Fruit fly (Drosophila melanogaster) whole organism, prepupa: Measurements from ENCODE around the gene Cf2.

Experiments
- Blimp-1 ChIP-seq: fragments of 200-800 bp; sonication (Bioruptor generic); optimal IDR thresholded peaks from 3 replicates; lab custom pipeline; 2017; ENCODE audit warnings: missing biosample characterization, missing genetic modification characterization, mild to moderate bottlenecking, moderate library complexity, missing genetic modification reagents
- CG10631 ChIP-seq: fragments of 200-800 bp; sonication (Bioruptor generic); optimal IDR thresholded peaks from 2 replicates; lab custom pipeline; 2016; ENCODE audit warnings: missing biosample characterization, missing genetic modification characterization
- CG11762 ChIP-seq: fragments of 200-800 bp; sonication (Bioruptor generic); optimal IDR thresholded peaks from 3 replicates; lab custom pipeline; 2016; ENCODE audit warnings: missing biosample characterization, missing genetic modification characterization; ENCODE audit not compliant: insufficient read depth
- CG1621 ChIP-seq: fragments of 200-800 bp; sonication (Bioruptor generic); optimal IDR thresholded peaks from 3 replicates; lab custom pipeline; 2018; ENCODE audit warnings: missing biosample characterization, mild to moderate bottlenecking, missing genetic modification characterization
- CG32006 ChIP-seq: fragments of 200-800 bp; sonication (Bioruptor generic); optimal IDR thresholded peaks from 3 replicates; lab custom pipeline; 2017; ENCODE audit warnings: missing biosample characterization, mild to moderate bottlenecking, missing genetic modification characterization
- CG34406 ChIP-seq: fragments of 200-800 bp; sonication (Bioruptor generic); optimal IDR thresholded peaks from 3 replicates; lab custom pipeline; 2016; ENCODE audit warnings: missing biosample characterization, missing genetic modification characterization
- CG4318 ChIP-seq: fragments of 200-800 bp; sonication (Bioruptor generic); optimal IDR thresholded peaks from 3 replicates; lab custom pipeline; 2017; ENCODE audit warnings: missing biosample characterization, mild to moderate bottlenecking, missing genetic modification characterization
- CG6854 ChIP-seq: fragments of 200-800 bp; sonication (Bioruptor generic); optimal IDR thresholded peaks from 2 replicates; lab custom pipeline; 2017; ENCODE audit warnings: missing biosample characterization, mild to moderate bottlenecking, missing genetic modification characterization
- CG7368 ChIP-seq: fragments of 200-800 bp; sonication (Bioruptor generic); optimal IDR thresholded peaks from 3 replicates; lab custom pipeline; 2016; ENCODE audit warnings: missing biosample characterization, missing genetic modification characterization
- CG8119 ChIP-seq: fragments of 200-800 bp; sonication (Bioruptor generic); IDR thresholded peaks from 3 replicates; pipeline ENCODE4 v1.3.6; 2022; ENCODE audit warnings: missing biosample characterization, missing genetic modification characterization
- CG8319 ChIP-seq: fragments of 200-800 bp; sonication (Bioruptor generic); optimal IDR thresholded peaks from 3 replicates; lab custom pipeline; 2016; ENCODE audit warnings: missing biosample characterization, missing genetic modification characterization
- CG8632 ChIP-seq: fragments of 200-800 bp; sonication (Bioruptor generic); optimal IDR thresholded peaks from 3 replicates; lab custom pipeline; 2016; ENCODE audit warnings: missing biosample characterization, missing genetic modification characterization
- CG9139 ChIP-seq: fragments of 200-800 bp; sonication (Bioruptor generic); optimal IDR thresholded peaks from 3 replicates; lab custom pipeline; 2017; ENCODE audit warnings: missing biosample characterization, mild to moderate bottlenecking, missing genetic modification characterization
- Eip78C ChIP-seq: fragments of 200-800 bp; sonication (Bioruptor generic); peaks from one replicate; lab custom pipeline; 2016; ENCODE audit warnings: missing biosample characterization, missing genetic modification characterization
- Ets21C ChIP-seq: fragments of 200-800 bp; sonication (Bioruptor generic); optimal IDR thresholded peaks from 3 replicates; lab custom pipeline; 2016; ENCODE audit warnings: missing biosample characterization, missing genetic modification characterization
- Ets96B ChIP-seq: fragments of 200-800 bp; optimal IDR thresholded peaks from 2 replicates; lab custom pipeline; 2019; ENCODE audit warnings: missing biosample characterization, mild to moderate bottlenecking, missing genetic modification characterization, moderate library complexity
- Gug ChIP-seq: fragments of 200-800 bp; sonication (Bioruptor generic); IDR thresholded peaks from 2 replicates; pipeline ENCODE4 v1.3.6; 2022; ENCODE audit warnings: missing biosample characterization, missing genetic modification characterization
- Hr38 ChIP-seq: sonication (Bioruptor generic); optimal IDR thresholded peaks from 2 replicates; lab custom pipeline; 2016; ENCODE audit warnings: missing biosample characterization, missing genetic modification characterization
- Hr39 ChIP-seq: fragments of 200-800 bp; sonication (Bioruptor generic); optimal IDR thresholded peaks from 2 replicates; lab custom pipeline; 2016; ENCODE audit warnings: missing biosample characterization, missing genetic modification characterization
- Lpt ChIP-seq: fragments of 200-800 bp; sonication (Bioruptor generic); optimal IDR thresholded peaks from 3 replicates; lab custom pipeline; 2016; ENCODE audit warnings: missing biosample characterization, missing genetic modification characterization
- OdsH ChIP-seq: fragments of 200-800 bp; sonication (Bioruptor generic); optimal IDR thresholded peaks from 3 replicates; lab custom pipeline; 2016; ENCODE audit warnings: missing biosample characterization, missing genetic modification characterization
- Smox ChIP-seq: fragments of 200-800 bp; sonication (Bioruptor generic); optimal IDR thresholded peaks from 3 replicates; lab custom pipeline; 2016; ENCODE audit warnings: missing biosample characterization, missing genetic modification characterization
- Sox102F ChIP-seq: fragments of 200-800 bp; sonication (Bioruptor generic); optimal IDR thresholded peaks from 2 replicates; lab custom pipeline; 2016; ENCODE audit warnings: missing biosample characterization, mild to moderate bottlenecking, missing genetic modification characterization
- Sox15 ChIP-seq: fragments of 200-800 bp; sonication (Bioruptor generic); optimal IDR thresholded peaks from 3 replicates; lab custom pipeline; 2016; ENCODE audit warnings: missing biosample characterization, missing genetic modification characterization
- acj6 ChIP-seq: fragments of 200-800 bp; sonication (Bioruptor generic); optimal IDR thresholded peaks from 3 replicates; lab custom pipeline; 2016; ENCODE audit warnings: missing biosample characterization, missing genetic modification characterization
- dac ChIP-seq: fragments of 200-800 bp; sonication (Bioruptor generic); optimal IDR thresholded peaks from 2 replicates; lab custom pipeline; 2017; ENCODE audit warnings: missing biosample characterization, mild to moderate bottlenecking, missing genetic modification characterization
- dsx ChIP-seq: fragments of 200-800 bp; optimal IDR thresholded peaks from 3 replicates; lab custom pipeline; 2019; ENCODE audit warnings: missing biosample characterization, mild to moderate bottlenecking, missing genetic modification characterization, moderate library complexity; ENCODE audit not compliant: poor library complexity, severe bottlenecking
- eg ChIP-seq: fragments of 200-800 bp; sonication (Bioruptor generic); IDR thresholded peaks from 3 replicates; pipeline ENCODE4 v1.3.6; 2022; ENCODE audit warnings: missing biosample characterization, missing genetic modification characterization
- esn ChIP-seq: fragments of 200-800 bp; sonication (Bioruptor generic); optimal IDR thresholded peaks from 2 replicates; lab custom pipeline; 2016; ENCODE audit warnings: missing biosample characterization, mild to moderate bottlenecking, missing genetic modification characterization, moderate library complexity
- fkh ChIP-seq: fragments of 200-800 bp; sonication (Bioruptor generic); optimal IDR thresholded peaks from 3 replicates; lab custom pipeline; 2017; ENCODE audit warnings: missing biosample characterization, mild to moderate bottlenecking, missing genetic modification characterization, moderate library complexity
- net ChIP-seq: fragments of 200-800 bp; sonication (Bioruptor generic); optimal IDR thresholded peaks from 3 replicates; lab custom pipeline; 2016; ENCODE audit warnings: missing biosample characterization, missing genetic modification characterization
- pdm3 ChIP-seq: fragments of 200-800 bp; sonication (Bioruptor generic); optimal IDR thresholded peaks from 3 replicates; lab custom pipeline; 2016; ENCODE audit warnings: missing biosample characterization, missing genetic modification characterization
- spab ChIP-seq: fragments of 200-800 bp; sonication (Bioruptor generic); optimal IDR thresholded peaks from 2 replicates; lab custom pipeline; 2017; ENCODE audit warnings: missing biosample characterization, mild to moderate bottlenecking, missing genetic modification characterization, missing genetic modification reagents
- svp ChIP-seq: fragments of 200-800 bp; sonication (Bioruptor generic); peaks from one replicate; lab custom pipeline; 2016; ENCODE audit warnings: missing biosample characterization, missing genetic modification characterization
- vri ChIP-seq: fragments of 200-800 bp; sonication (Bioruptor generic); optimal IDR thresholded peaks from 3 replicates; lab custom pipeline; 2016; ENCODE audit warnings: missing biosample characterization, mild to moderate bottlenecking, missing genetic modification characterization

Cf2 gene

dm6 chr2L:4898165-4898564, 15.3 kb upstream of the Cf2 start:
- TF ChIP-seq CG8319 (no peak), net (GFP tag; lab: Kevin White, UChicago) (no peak), CG1621 (tag; lab: Kevin White, UChicago) (no peak), CG7368 (GFP tag; lab: Kevin White, UChicago) (no peak), Eip78C (GFP tag; lab: Kevin White, UChicago) (no peak), CG8632 (GFP tag; lab: Kevin White, UChicago) (no peak), Lpt (GFP tag; lab: Kevin White, UChicago) (no peak), dac (GFP tag; lab: Kevin White, UChicago) (no peak), CG32006 (GFP tag; lab: Kevin White, UChicago) (no peak), Blimp-1 (no peak), CG8119 (GFP tag; lab: Robert Waterston, UW) (no peak), OdsH (GFP tag; lab: Kevin White, UChicago) (no peak), Sox102F (no peak), CG10631 (GFP tag; lab: Kevin White, UChicago) (no peak), dsx (GFP tag; lab: Kevin White, UChicago) (no peak), Sox15 (no peak), Hr39 (GFP tag; lab: Kevin White, UChicago) (no peak), pdm3 (GFP tag; lab: Kevin White, UChicago) (no peak), spab (GFP tag; lab: Kevin White, UChicago) (no peak)

dm6 chr2L:4896484-4897205, 13.7 kb upstream of the Cf2 start:
- peak; percentile 29 for TF ChIP-seq fkh (GFP tag; lab: Kevin White, UChicago)
- TF ChIP-seq Smox (GFP tag; lab: Kevin White, UChicago), result no peak
- no peak for TF ChIP-seq CG32006 (GFP tag; lab: Kevin White, UChicago)
- TF ChIP-seq Hr38 (GFP tag; lab: Kevin White, UChicago), result no peak
- peak; percentile 83 for TF ChIP-seq svp (GFP tag; lab: Kevin White, UChicago)
- no peak for TF ChIP-seq Blimp-1

dm6 chr2L:4895902-4896301, 13.0 kb upstream of the Cf2 start:
- TF ChIP-seq Gug (GFP tag; lab: Robert Waterston, UW), result no peak
- TF ChIP-seq eg (GFP tag; lab: Robert Waterston, UW), result no peak
- TF ChIP-seq OdsH (GFP tag; lab: Kevin White, UChicago), result no peak
- no peak for TF ChIP-seq CG4318 (GFP tag; lab: Kevin White, UChicago)
- no peak for TF ChIP-seq CG6854 (GFP tag; lab: Kevin White, UChicago)
- no peak for TF ChIP-seq Ets21C (GFP tag; lab: Kevin White, UChicago)
- TF ChIP-seq CG1621 (tag; lab: Kevin White, UChicago), result no peak
- TF ChIP-seq CG9139 (GFP tag; lab: Kevin White, UChicago), result no peak
- no peak for TF ChIP-seq CG11762 (GFP tag; lab: Kevin White, UChicago)
- no peak for TF ChIP-seq Eip78C (GFP tag; lab: Kevin White, UChicago)
- no peak for TF ChIP-seq net (GFP tag; lab: Kevin White, UChicago)
- no peak for TF ChIP-seq CG32006 (GFP tag; lab: Kevin White, UChicago)
- TF ChIP-seq CG8632 (GFP tag; lab: Kevin White, UChicago), result no peak

- no peak for TF ChIP-seq esn (GFP tag; lab: Kevin White, UChicago)
- TF ChIP-seq CG1621 (tag; lab: Kevin White, UChicago), result no peak
- peak; percentile 3 for TF ChIP-seq vri (GFP tag; lab: Kevin White, UChicago)
- TF ChIP-seq CG11762 (GFP tag; lab: Kevin White, UChicago), result no peak
- TF ChIP-seq acj6 (GFP tag; lab: Kevin White, UChicago), result no peak
- TF ChIP-seq Ets96B (tag; lab: Kevin White, UChicago), result no peak
- TF ChIP-seq CG34406 (GFP tag; lab: Kevin White, UChicago), result no peak
Measured at dm6 chr2L:4893612-4894011, 10.7 kb upstream of the Cf2 start.
